Fruit fly (Drosophila melanogaster): ENCODE data around the gene Sp212.

- TF ChIP-seq EcR (GFP tag; optimal IDR thresholded peaks at IDR 0.05) (no peak), usp (GFP tag; optimal IDR thresholded peaks at IDR 0.05) (no peak), CG8478 (optimal IDR thresholded peaks at IDR 0.05) (no peak), pan (optimal IDR thresholded peaks at IDR 0.05) (no peak), psq (optimal IDR thresholded peaks at IDR 0.05) (no peak), Dll (optimal IDR thresholded peaks at IDR 0.05) (no peak)
These were observed 6.1 kb downstream of the Sp212 start, which contains the start of gene CG9649 for dm6 chr3R:14217839-14218238.

All from whole organism.